Worm (Caenorhabditis elegans) whole organism, mixed stage, embryonic: ENCODE data around the gene nlp-50.

Source experiments
- cnd-1 ChIP-seq: fragments of 200-800 bp; sonication (Bioruptor generic); optimal IDR thresholded peaks from 2 replicates; lab custom pipeline; 2018; ENCODE audit warnings: mild to moderate bottlenecking, missing genetic modification characterization, missing compliant biosample characterization
- flh-1 ChIP-seq: fragments of 200-800 bp; sonication (Bioruptor generic); optimal IDR thresholded peaks from 2 replicates; lab custom pipeline; 2018; ENCODE audit warnings: mild to moderate bottlenecking, missing genetic modification characterization, moderate library complexity, missing compliant biosample characterization
- lin-13 ChIP-seq: fragments of 150-350 bp; optimal IDR thresholded peaks from 2 replicates; lab custom pipeline; 2014; ENCODE audit warnings: missing biosample characterization, missing genetic modification characterization
- mls-2 ChIP-seq: sonication (generic microtip); optimal IDR thresholded peaks from 2 replicates; lab custom pipeline; 2016; ENCODE audit warnings: mild to moderate bottlenecking, missing genetic modification characterization, moderate library complexity, missing compliant biosample characterization
- nhr-12 ChIP-seq: fragments of 150-350 bp; optimal IDR thresholded peaks from 2 replicates; lab custom pipeline; 2014; ENCODE audit warnings: missing biosample characterization, missing genetic modification characterization
- snpc-4 ChIP-seq: fragments of 150-350 bp; optimal IDR thresholded peaks from 2 replicates; lab custom pipeline; 2014; ENCODE audit warnings: missing biosample characterization, missing genetic modification characterization
- sptf-1 ChIP-seq: sonication (generic microtip); optimal IDR thresholded peaks from 2 replicates; lab custom pipeline; 2017; ENCODE audit warnings: mild to moderate bottlenecking, missing genetic modification characterization, moderate library complexity, missing compliant biosample characterization
- unc-62 ChIP-seq: fragments of 150-350 bp; optimal IDR thresholded peaks from 2 replicates; lab custom pipeline; 2014; ENCODE audit warnings: missing biosample characterization, missing genetic modification reagents, missing genetic modification characterization
- ztf-11 ChIP-seq: fragments of 150-350 bp; optimal IDR thresholded peaks from 2 replicates; lab custom pipeline; 2014; ENCODE audit warnings: missing biosample characterization, missing genetic modification characterization

DNA sequence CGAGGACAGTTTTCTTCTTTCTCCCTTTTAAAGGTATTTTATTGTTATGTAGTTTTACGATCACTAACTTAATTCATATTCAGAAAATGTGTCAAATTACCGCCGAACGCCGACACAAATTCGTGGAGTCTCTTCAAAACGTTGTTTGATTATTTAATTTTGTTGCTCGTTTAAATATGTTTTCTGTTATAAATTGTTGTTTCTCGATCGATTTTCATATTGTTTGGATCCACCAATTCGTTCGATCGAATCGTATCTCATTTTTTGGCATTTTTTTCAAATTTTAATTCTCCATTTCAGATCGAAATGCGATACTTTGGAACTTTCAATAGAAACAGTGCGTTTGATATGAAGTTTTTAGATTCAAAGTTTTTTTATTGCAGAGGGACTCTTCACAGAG is 22.2 kb upstream of the nlp-50 start, which contains the start of gene F41G3.6:
- TF ChIP-seq ztf-11 (tag; lab: Kevin White, UChicago) (no peak), unc-62 (no peak), flh-1 (no peak), mls-2 (tag; lab: Kevin White, UChicago) (no peak), sptf-1 (tag; lab: Kevin White, UChicago) (no peak), snpc-4 (tag; lab: Kevin White, UChicago) (no peak), lin-13 (tag; lab: Kevin White, UChicago) (no peak), nhr-12 (tag; lab: Kevin White, UChicago) (no peak), cnd-1 (tag; lab: Kevin White, UChicago) (no peak)
